Fruit fly (Drosophila melanogaster) S2 (cell line): ENCODE results near the gene Efr.

Experiments used
- CG8478 ChIP-seq: fragments of >200 bp; optimal IDR thresholded peaks from 2 replicates; lab custom pipeline; 2018
- CTCF ChIP-seq, 2 experiments: fragments of >200 bp; optimal IDR thresholded peaks; 2 replicates each; lab custom pipeline; 2018

Gene Efr

DNA sequence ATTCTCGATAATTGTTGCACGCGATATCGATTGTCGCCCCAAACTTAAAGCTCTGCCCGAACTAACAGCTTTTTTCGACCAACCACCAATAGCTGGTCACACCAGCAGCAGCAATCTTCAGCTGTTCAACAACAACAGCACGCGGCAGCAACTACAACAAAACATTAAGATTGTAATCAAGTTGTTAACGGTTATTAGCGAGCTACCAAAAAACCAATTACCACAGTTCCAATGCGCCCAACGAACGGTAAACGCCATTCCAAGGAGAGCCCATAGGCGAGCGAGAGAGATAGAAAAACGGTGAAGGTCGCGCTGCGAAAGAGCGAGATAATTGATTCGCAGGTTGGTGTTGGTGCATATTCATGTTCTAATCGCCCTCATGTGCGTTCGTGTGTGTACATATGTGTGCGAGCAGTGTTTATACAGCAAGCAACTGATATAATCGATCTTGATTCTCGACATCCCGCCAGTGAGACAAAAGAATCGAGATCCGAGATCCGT lies at the start of gene Efr:
TSS of gene Efr (plus strand) at position 113 of the 501 bp plus-strand sequence.
- TF ChIP-seq CTCF (optimal IDR thresholded peaks at IDR 0.05; lab: Kevin White, UChicago) (no peak), CG8478 (lab: Kevin White, UChicago) (no peak)

DNA sequence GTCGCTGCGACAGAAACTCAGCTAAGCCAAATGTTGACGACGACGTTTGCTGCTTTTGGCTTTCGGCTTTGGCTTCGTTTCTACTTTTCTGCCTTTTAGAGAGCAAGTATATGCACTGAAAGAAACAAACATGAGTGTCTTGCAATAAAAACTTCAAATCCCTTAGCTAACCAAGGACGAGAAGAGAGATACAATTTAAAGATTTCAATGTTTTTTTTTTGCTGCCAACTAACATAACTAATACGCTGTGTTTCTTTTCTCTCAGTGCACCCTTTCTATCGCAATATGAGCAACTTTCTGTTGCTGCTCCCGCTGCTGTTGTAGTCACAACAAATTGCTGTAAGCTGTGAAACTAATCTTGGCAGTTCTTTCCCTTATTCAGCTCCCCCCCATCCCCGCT lies 40.3 kb upstream of the Efr start:
- TF ChIP-seq CG8478 (lab: Kevin White, UChicago) (no peak), CTCF (optimal IDR thresholded peaks at IDR 0.05; lab: Kevin White, UChicago) (no peak)

DNA sequence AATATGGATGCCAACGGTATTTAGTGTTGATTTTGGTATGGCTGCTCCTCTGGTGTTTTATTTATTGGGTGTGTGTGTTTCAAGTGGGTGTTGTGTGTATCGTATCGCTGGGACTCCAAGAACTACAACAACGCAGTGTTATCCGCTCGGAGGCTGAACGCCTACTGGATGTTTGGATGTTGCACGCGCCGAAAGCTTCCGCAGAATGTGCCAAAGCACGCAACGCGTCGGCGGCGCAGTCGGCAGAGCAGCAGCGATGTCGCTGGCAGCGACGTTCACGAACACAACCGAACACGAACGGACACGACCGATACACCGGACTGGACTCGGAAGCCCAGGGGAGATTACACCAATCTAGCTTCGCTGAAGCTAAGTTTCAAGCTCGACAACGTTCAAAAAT lies 27.4 kb upstream of the Efr start, which contains the start of gene Ca-alpha1T:
TSS of gene Ca-alpha1T (minus strand) at position 152 of the 400 bp plus-strand sequence.
- TF ChIP-seq CG8478 (lab: Kevin White, UChicago) (no peak), CTCF (optimal IDR thresholded peaks at IDR 0.05; lab: Kevin White, UChicago) (no peak)

DNA sequence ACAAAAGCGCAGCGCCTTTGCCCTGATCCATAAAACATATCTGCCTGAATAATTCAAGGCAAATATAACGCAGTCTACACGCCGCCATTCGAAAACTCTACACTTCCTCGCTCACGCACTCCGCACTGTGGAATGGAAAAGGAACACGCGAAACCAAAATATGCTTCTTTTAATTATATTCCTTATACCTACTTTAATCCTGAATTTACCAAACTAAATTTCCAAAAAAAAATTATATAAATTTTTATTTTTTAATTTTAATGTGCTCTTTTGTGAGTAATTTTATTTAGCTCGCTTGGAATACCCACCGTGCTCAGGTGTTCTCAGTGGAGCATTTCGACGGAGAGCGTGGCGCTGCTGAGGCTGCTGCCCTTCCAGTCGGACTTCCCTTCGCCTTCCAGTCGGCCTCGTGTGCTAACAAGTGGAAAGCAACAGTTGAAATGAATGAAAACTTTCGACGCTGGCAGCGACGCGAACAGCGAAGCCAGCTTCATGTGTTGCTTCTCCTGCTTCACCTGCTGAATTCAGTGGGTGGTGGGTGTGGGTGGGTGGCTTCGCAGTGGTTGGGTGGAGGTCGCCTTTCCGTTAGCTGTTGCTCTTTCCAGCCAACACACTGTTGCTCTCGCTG lies 26.5 kb upstream of the Efr start:
- TF ChIP-seq CG8478 (lab: Kevin White, UChicago) (no peak), CTCF (optimal IDR thresholded peaks at IDR 0.05; lab: Kevin White, UChicago) (no peak)

DNA sequence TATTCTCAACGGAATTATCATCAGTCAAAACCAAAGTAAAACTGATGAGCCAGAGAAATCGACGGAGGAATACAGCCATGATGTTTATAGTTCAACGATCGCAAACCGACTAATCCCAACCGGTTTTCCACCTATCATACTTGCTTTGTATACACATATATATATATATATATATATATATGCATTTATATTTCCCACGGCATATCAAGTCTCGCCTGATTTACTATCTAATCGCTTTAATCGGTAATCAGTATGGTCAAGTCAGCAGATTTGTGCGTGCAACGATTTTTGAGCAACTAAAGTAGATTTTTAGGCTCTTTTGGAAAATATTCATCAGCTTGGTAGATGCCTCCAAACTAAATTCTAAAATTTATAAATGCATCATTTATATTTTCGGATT lies 23.4 kb upstream of the Efr start, which contains the start of gene CG32750:
TSS of gene CG32750 (minus strand) at position 101 of the 400 bp plus-strand sequence.
- TF ChIP-seq CTCF (optimal IDR thresholded peaks at IDR 0.05; lab: Kevin White, UChicago) (no peak), CG8478 (lab: Kevin White, UChicago) (no peak)

DNA sequence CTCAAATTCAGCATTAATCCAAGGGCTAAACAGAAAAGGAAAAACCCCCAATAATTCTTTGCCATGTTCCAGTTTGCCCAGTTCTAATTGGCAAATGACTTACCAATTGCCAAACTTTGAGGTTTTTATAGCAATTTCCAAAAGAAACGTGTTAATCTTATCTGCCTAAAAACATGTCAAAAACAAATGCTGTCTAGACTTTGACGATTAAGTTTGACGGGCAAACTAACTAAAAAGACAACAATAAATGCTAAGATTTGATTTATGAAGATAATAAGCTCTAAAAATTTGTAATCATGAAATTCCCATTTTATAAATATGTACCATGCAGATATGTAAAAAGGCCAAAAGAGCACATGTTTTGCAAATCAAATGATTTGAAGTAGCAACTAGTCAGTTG lies 21.2 kb upstream of the Efr start, which contains the start of gene CG32751:
TSS of gene CG32751 (minus strand) at position 101 of the 400 bp plus-strand sequence.
- no peak for TF ChIP-seq CG8478 (lab: Kevin White, UChicago)
- TF ChIP-seq CTCF (optimal IDR thresholded peaks at IDR 0.05; lab: Kevin White, UChicago) = no peak

DNA sequence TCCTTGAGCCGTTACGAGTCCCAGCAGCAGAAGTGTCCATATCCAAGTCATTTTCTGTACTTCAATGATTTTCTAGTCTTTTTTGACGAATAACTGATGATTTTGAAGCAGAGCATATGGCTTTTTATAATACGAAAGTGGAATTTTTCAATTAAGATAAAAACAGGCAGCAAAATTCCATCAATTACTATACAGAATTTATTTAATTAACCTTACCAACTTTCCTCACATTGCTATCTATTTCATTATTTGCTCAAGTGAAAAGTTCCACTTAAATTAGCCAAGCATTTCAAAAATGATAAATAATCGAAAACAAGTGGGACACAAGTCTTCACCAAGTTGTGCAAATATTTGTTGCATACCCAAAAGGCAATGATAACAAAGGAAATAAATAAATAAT lies 20.0 kb upstream of the Efr start, which contains the start of gene CG43090:
TSS of gene CG43090 (minus strand) at position 101 of the 400 bp plus-strand sequence.
- TF ChIP-seq CTCF (optimal IDR thresholded peaks at IDR 0.05; lab: Kevin White, UChicago) (no peak), CG8478 (lab: Kevin White, UChicago) (no peak)

DNA sequence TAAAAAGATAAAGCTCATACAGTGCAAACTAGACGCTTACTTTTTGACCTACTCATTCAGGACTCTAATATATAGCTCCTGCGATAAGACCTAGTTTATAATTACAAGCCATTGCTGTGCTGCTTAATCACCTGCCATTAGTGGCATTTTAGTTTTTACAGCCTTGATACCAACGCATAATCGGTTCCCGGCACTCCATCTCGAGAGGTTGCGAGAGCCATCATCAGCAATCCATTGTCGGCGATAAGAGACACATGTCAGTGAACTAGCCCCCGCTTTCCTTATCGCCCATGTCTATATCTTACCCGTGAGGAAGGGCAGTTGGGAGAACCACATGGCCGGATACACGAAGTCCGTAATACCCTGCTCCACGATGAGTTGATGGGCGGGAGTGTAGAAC lies 18.3 kb upstream of the Efr start:
- no peak for TF ChIP-seq CG8478 (lab: Kevin White, UChicago)
- no peak for TF ChIP-seq CTCF (optimal IDR thresholded peaks at IDR 0.05; lab: Kevin White, UChicago)

DNA sequence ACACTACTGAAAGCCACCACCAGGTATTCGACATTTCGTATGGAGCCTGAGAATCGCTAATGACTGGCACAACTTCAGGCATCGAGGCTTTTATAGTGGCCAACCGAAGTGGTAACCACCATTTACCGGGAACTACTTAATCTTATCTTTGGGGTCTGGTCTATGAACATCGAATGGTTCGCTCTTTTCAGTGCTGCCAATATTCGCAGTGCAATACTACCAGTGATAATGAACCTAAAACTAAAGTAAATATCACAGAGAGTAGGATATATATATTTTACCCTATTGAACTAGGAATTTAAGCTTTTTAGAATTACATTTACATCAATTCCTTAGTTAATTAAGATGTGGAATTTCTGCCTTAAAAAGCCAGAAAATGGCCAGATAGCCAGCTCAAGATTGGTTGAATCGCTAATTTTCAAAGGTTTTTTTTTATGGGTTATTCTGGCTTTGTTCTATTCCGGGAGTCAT lies 17.2 kb upstream of the Efr start, which contains the start of gene vanin-like:
TSS of gene vanin-like (minus strand) at position 51 of the 471 bp plus-strand sequence.
- TF ChIP-seq CG8478 (lab: Kevin White, UChicago) (no peak), CTCF (optimal IDR thresholded peaks at IDR 0.05; lab: Kevin White, UChicago) (no peak)

DNA sequence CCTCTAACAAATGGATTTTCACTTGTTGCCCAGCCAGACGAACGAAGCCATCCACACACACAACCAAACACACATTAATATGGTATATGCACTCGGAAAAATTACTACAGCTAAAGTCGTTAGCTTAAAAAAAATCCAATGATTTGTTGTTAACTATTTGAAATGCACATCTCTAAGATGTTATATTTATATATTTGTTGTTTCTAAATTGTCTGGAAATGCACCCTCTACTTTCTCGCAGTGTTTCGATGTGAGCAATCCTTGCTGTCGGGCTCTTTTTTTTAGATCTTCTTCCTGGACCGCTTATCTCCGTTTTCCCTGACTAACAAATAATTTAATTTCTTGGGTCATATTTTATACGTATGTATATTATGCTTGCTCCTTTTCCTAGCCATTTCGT lies 14.7 kb upstream of the Efr start:
- TF ChIP-seq CG8478 (lab: Kevin White, UChicago) (no peak), CTCF (optimal IDR thresholded peaks at IDR 0.05; lab: Kevin White, UChicago) (no peak)

DNA sequence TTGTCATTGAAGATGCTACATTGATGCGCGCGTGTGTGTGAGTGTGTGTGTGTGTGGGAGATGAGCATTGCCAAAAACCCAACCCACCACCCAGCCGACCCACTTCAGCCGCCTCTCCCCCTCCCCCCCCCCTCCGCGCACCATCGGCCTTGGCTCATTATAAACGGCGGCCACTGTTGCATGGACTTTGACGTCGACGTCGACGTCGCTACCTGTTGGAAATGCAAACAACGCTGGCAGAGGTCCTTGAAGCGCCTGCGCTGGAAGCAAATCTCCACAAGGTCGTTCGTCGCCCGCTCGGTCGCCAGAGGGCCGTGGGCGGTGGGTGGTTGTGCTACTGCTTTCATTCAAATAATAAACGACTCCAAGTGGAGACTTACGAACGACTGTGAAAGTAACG lies 3.1 kb upstream of the Efr start:
- TF ChIP-seq CTCF (optimal IDR thresholded peaks at IDR 0.05; lab: Kevin White, UChicago) (no peak), CG8478 (lab: Kevin White, UChicago) (no peak)

DNA sequence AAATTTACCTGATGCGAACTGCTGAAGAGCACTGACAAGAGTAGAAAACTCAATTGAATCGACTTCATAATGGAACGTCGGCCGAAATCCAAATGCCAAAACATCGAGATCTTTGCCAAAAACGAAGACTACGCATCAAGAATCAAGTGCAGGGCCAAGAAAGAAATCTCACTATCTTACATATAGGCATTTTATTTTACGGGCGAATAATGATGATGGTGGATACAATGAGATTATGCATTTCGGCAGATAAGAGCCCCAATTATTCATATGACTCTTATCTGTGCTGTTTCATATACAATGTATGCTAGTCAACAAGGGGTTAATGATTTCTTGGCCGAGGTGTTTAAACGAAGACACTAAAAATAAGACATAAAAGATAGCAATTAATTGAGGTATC lies 530 bp upstream of the Efr start, which contains the start of gene Btnd:
TSS of gene Btnd (minus strand) at position 101 of the 400 bp plus-strand sequence.
- TF ChIP-seq CTCF (optimal IDR thresholded peaks at IDR 0.05; lab: Kevin White, UChicago) = no peak
- no peak for TF ChIP-seq CG8478 (lab: Kevin White, UChicago)

DNA sequence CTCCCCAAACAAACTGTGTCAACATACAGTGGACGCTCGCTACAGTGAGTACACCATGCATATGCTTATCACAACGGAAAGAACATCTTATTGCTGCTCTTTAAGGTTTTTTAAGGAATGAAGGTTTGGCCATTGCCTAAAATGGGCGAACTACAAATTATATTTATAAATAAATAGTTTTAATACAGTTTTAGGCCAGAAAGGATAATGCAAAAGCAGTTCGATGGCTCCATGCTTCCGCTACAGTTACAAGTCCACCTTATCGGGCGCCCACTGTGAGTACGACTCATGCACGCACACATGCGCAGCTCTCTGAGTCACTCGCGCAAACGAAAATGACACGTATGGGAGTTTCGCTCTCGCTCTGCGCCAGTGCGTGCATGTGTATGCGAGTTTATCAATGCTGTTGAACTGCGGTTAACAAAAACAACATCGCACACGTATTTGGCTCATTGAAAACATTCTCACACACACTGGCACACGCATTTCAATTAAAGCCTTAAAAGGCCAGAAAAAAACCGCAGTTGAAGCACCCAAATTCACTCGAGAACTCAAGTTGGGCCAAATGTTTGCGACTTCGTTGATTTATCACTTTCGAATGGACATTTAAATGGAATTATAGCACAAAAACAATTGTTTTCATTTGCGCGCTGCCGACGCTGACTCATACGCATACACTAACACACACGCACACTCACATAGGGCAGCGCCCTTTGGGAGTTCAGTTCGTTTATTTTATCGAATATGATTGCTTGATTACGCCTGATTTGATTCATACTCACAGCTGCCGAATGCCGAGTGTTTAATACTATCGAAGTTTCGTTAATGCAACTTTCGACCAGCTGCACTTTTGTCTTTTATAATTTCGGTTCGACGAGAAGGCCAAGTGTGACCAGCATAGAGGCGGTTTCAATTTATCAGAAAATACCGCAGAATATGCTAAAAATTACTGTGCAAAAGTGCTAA lies 4.8 kb downstream of the Efr start, which contains the start of gene sqh:
TSS of gene sqh (minus strand) at position 916 of the 966 bp plus-strand sequence.
- TF ChIP-seq CG8478 (lab: Kevin White, UChicago) (no peak), CTCF (optimal IDR thresholded peaks at IDR 0.05; lab: Kevin White, UChicago) (no peak)

DNA sequence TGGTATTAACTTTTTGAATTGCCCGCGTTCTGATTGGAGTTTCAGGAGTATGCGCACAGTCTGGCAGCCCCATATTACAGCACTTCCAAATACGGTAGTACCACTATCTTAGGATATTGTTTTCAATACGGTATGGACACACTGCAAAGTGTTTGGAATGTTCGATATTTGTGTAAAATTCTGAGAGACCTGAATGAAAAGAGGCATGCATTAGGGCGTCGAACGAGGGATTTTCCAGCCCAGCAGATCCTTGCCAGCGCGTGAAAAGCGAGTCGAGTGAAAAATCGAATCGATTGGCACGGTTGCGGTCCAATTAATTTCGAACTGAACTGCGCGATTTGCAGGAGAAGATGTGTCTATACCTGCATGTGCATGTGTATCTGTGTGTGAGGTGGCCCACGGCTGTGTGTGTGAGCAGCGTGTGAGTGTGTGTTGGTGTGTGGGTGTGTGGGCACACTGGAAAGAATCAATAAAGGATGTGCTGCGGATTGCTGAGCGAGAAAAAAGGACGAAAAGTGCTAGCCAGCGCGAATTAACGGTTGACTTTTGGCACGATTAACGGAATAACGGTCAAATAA lies 5.8 kb downstream of the Efr start, which contains the start of gene dtn:
TSS of gene dtn (plus strand) at position 176 of the 578 bp plus-strand sequence.
- TF ChIP-seq CG8478 (lab: Kevin White, UChicago) (no peak), CTCF (optimal IDR thresholded peaks at IDR 0.05; lab: Kevin White, UChicago) (no peak)
